Worm (Caenorhabditis elegans): ENCODE results near the gene F12E12.1.

- TF ChIP-seq pha-4 (tag; optimal IDR thresholded peaks at IDR 0.05), result no peak
- TF ChIP-seq lin-15B (tag; optimal IDR thresholded peaks at IDR 0.05), result no peak
- TF ChIP-seq hmg-11 (tag; optimal IDR thresholded peaks at IDR 0.05), result no peak
- no peak for TF ChIP-seq fkh-10 (GFP tag; optimal IDR thresholded peaks at IDR 0.05)
- TF ChIP-seq nhr-11 (tag; optimal IDR thresholded peaks at IDR 0.05), result no peak
- TF ChIP-seq sea-2 (GFP tag; optimal IDR thresholded peaks at IDR 0.05), result no peak
- no peak for TF ChIP-seq nhr-28 (tag; optimal IDR thresholded peaks at IDR 0.05)
- TF ChIP-seq ama-1 (optimal IDR thresholded peaks at IDR 0.05), result no peak
- TF ChIP-seq daf-12 (tag; optimal IDR thresholded peaks at IDR 0.05), result no peak
- TF ChIP-seq nhr-237 (tag; optimal IDR thresholded peaks at IDR 0.05), result no peak
Measured at ce11 chrII:3785756-3786155, 44.1 kb downstream of the F12E12.1 start.

Measured in whole organism, L3 larva.